Worm (Caenorhabditis elegans): ENCODE results near the gene gcy-4.

ce11 chrII:10309337-10309736 is 711 bp upstream of the gcy-4 start, which contains the start of gene ZK970.8:
- no peak for TF ChIP-seq T22C8.4 (GFP tag; IDR thresholded peaks at IDR 0.05)
- TF ChIP-seq klf-2 (GFP tag; conservative IDR thresholded peaks at IDR 0.05) = no peak

All from whole organism, midembryonic.